Fruit fly (Drosophila melanogaster) whole organism, embryonic: Measurements from ENCODE around the gene gfzf.

Source experiments
- ATbp ChIP-seq: fragments of 200-800 bp; sonication (Bioruptor generic); optimal IDR thresholded peaks from 2 replicates; lab custom pipeline; 2017; ENCODE audit warnings: missing biosample characterization, mild to moderate bottlenecking, missing genetic modification characterization, missing genetic modification reagents
- CG10274 ChIP-seq: fragments of 200-800 bp; sonication (Bioruptor generic); optimal IDR thresholded peaks from 3 replicates; lab custom pipeline; 2017; ENCODE audit warnings: missing biosample characterization, mild to moderate bottlenecking, missing genetic modification characterization
- CG11398 ChIP-seq: fragments of 200-800 bp; sonication (Bioruptor generic); optimal IDR thresholded peaks from 2 replicates; lab custom pipeline; 2016; ENCODE audit warnings: missing biosample characterization, missing genetic modification characterization
- CG11695 ChIP-seq: fragments of 200-800 bp; sonication (Bioruptor generic); IDR thresholded peaks from 3 replicates; pipeline ENCODE4 v1.3.6; 2022; ENCODE audit warnings: missing biosample characterization, missing genetic modification characterization
- CG11723 ChIP-seq: fragments of 200-800 bp; sonication (Bioruptor generic); optimal IDR thresholded peaks from 2 replicates; lab custom pipeline; 2017; ENCODE audit warnings: missing biosample characterization, mild to moderate bottlenecking, missing genetic modification characterization
- CG12299 ChIP-seq: fragments of 200-800 bp; sonication (Bioruptor generic); optimal IDR thresholded peaks from 2 replicates; lab custom pipeline; 2018; ENCODE audit warnings: missing biosample characterization, mild to moderate bottlenecking, missing genetic modification characterization
- CG16863 ChIP-seq: fragments of 200-800 bp; sonication (Bioruptor generic); optimal IDR thresholded peaks from 3 replicates; lab custom pipeline; 2016; ENCODE audit warnings: missing biosample characterization, missing genetic modification characterization
- CG18599 ChIP-seq: fragments of 200-800 bp; sonication (Bioruptor generic); optimal IDR thresholded peaks from 3 replicates; lab custom pipeline; 2017; ENCODE audit warnings: missing biosample characterization, missing genetic modification characterization, mild to moderate bottlenecking, moderate library complexity, missing genetic modification reagents
- CG18619 ChIP-seq: fragments of 200-800 bp; sonication (Bioruptor generic); optimal IDR thresholded peaks from 3 replicates; lab custom pipeline; 2017; ENCODE audit warnings: missing biosample characterization, mild to moderate bottlenecking, missing genetic modification characterization
- CG2120 ChIP-seq: fragments of 200-800 bp; sonication (Bioruptor generic); optimal IDR thresholded peaks from 3 replicates; lab custom pipeline; 2016; ENCODE audit warnings: missing biosample characterization, missing genetic modification characterization
- CG2712 ChIP-seq: fragments of 200-800 bp; optimal IDR thresholded peaks from 3 replicates; lab custom pipeline; 2019; ENCODE audit warnings: missing biosample characterization, mild to moderate bottlenecking, missing genetic modification characterization, moderate library complexity
- CG3065 ChIP-seq: fragments of 200-800 bp; sonication (Bioruptor generic); optimal IDR thresholded peaks from 2 replicates; lab custom pipeline; 2016; ENCODE audit warnings: missing biosample characterization, missing genetic modification characterization
- CG3281 ChIP-seq: fragments of 200-800 bp; sonication (Bioruptor generic); optimal IDR thresholded peaks from 3 replicates; lab custom pipeline; 2017; ENCODE audit warnings: missing biosample characterization, mild to moderate bottlenecking, missing genetic modification characterization
- CG6254 ChIP-seq: fragments of 200-800 bp; sonication (Bioruptor generic); optimal IDR thresholded peaks from 3 replicates; lab custom pipeline; 2017; ENCODE audit warnings: mild to moderate bottlenecking, missing biosample characterization, missing genetic modification reagents, missing genetic modification characterization
- CG7745 ChIP-seq: fragments of 200-800 bp; sonication (Bioruptor generic); optimal IDR thresholded peaks from 2 replicates; lab custom pipeline; 2018; ENCODE audit warnings: missing biosample characterization, mild to moderate bottlenecking, missing genetic modification characterization, moderate library complexity
- CG7786 ChIP-seq: fragments of 200-800 bp; sonication (Bioruptor generic); optimal IDR thresholded peaks from 2 replicates; lab custom pipeline; 2016; ENCODE audit warnings: missing biosample characterization, missing genetic modification characterization
- CG9437 ChIP-seq: fragments of 200-800 bp; sonication (Bioruptor generic); optimal IDR thresholded peaks from 2 replicates; lab custom pipeline; 2018; ENCODE audit warnings: missing biosample characterization, mild to moderate bottlenecking, missing genetic modification characterization
- D19A ChIP-seq: fragments of 200-800 bp; optimal IDR thresholded peaks from 3 replicates; lab custom pipeline; 2019; ENCODE audit warnings: missing biosample characterization, mild to moderate bottlenecking, missing genetic modification characterization, moderate library complexity
- Dip2 ChIP-seq: fragments of 200-800 bp; sonication (Bioruptor generic); IDR thresholded peaks from 2 replicates; pipeline ENCODE4 v1.3.6; 2022; ENCODE audit warnings: missing biosample characterization, missing genetic modification characterization
- Elba2 ChIP-seq: fragments of 200-800 bp; sonication (Bioruptor generic); optimal IDR thresholded peaks from 3 replicates; lab custom pipeline; 2016; ENCODE audit warnings: missing biosample characterization, missing genetic modification characterization
- Hr51 ChIP-seq, 2 experiments: fragments of 200-800 bp; sonication (Bioruptor generic); optimal IDR thresholded peaks; 2 replicates in 1 of 2; 3 replicates in 1 of 2; lab custom pipeline; 2016 to 2018; ENCODE audit warnings: missing biosample characterization in 2 of 2, missing genetic modification characterization in 2 of 2, mild to moderate bottlenecking in 1 of 2, moderate library complexity in 1 of 2
- MTF-1 ChIP-seq: fragments of 200-800 bp; sonication (Bioruptor generic); optimal IDR thresholded peaks from 2 replicates; lab custom pipeline; 2018; ENCODE audit warnings: missing biosample characterization, mild to moderate bottlenecking, missing genetic modification characterization, borderline replicate concordance
- Med ChIP-seq: fragments of 200-800 bp; sonication (Bioruptor generic); peaks from one replicate; lab custom pipeline; 2016; ENCODE audit warnings: missing biosample characterization, missing genetic modification characterization, mild to moderate bottlenecking, inconsistent platforms, moderate library complexity
- Mes4 ChIP-seq: fragments of 200-800 bp; sonication (Bioruptor generic); optimal IDR thresholded peaks from 2 replicates; lab custom pipeline; 2016; ENCODE audit warnings: missing biosample characterization, missing genetic modification characterization
- bab2 ChIP-seq: fragments of 200-800 bp; sonication (Bioruptor generic); optimal IDR thresholded peaks from 2 replicates; lab custom pipeline; 2016; ENCODE audit warnings: missing biosample characterization, missing genetic modification characterization
- cas ChIP-seq: fragments of 200-800 bp; sonication (Bioruptor generic); IDR thresholded peaks from 2 replicates; pipeline ENCODE4 v1.3.6; 2022; ENCODE audit warnings: missing biosample characterization, missing genetic modification characterization
- fu2 ChIP-seq: fragments of 200-800 bp; sonication (Bioruptor generic); optimal IDR thresholded peaks from 2 replicates; lab custom pipeline; 2016; ENCODE audit warnings: missing biosample characterization, missing genetic modification characterization
- grau ChIP-seq: fragments of 200-800 bp; optimal IDR thresholded peaks from 3 replicates; lab custom pipeline; 2019; ENCODE audit warnings: missing biosample characterization, mild to moderate bottlenecking, missing genetic modification characterization, moderate library complexity
- gsb-n ChIP-seq: fragments of 200-800 bp; sonication (Bioruptor generic); optimal IDR thresholded peaks from 3 replicates; lab custom pipeline; 2018; ENCODE audit warnings: missing biosample characterization, mild to moderate bottlenecking, missing genetic modification characterization
- insv ChIP-seq, 2 experiments: fragments of 200-800 bp; sonication (Bioruptor generic); optimal IDR thresholded peaks; 3 replicates each; lab custom pipeline; 2016 to 2018; ENCODE audit warnings: missing biosample characterization in 2 of 2, missing genetic modification characterization in 2 of 2
- kay ChIP-seq: fragments of 200-800 bp; sonication (Bioruptor generic); optimal IDR thresholded peaks from 2 replicates; lab custom pipeline; 2016; ENCODE audit warnings: missing biosample characterization, missing genetic modification characterization
- kni ChIP-seq: fragments of 200-800 bp; sonication (Bioruptor generic); optimal IDR thresholded peaks from 3 replicates; lab custom pipeline; 2017; ENCODE audit warnings: mild to moderate bottlenecking, missing biosample characterization, missing genetic modification reagents, missing genetic modification characterization
- nmo ChIP-seq: fragments of 200-800 bp; sonication (Bioruptor generic); optimal IDR thresholded peaks from 2 replicates; lab custom pipeline; 2018; ENCODE audit warnings: missing biosample characterization, mild to moderate bottlenecking, missing genetic modification characterization, moderate library complexity
- oc ChIP-seq: fragments of 200-800 bp; sonication (Bioruptor generic); optimal IDR thresholded peaks from 2 replicates; lab custom pipeline; 2018; ENCODE audit warnings: missing biosample characterization, mild to moderate bottlenecking, missing genetic modification characterization, moderate library complexity
- sens ChIP-seq: fragments of 200-800 bp; sonication (Bioruptor generic); peaks from one replicate; lab custom pipeline; 2016; ENCODE audit warnings: missing biosample characterization, missing genetic modification characterization
- shn ChIP-seq: fragments of 200-800 bp; sonication (Bioruptor generic); optimal IDR thresholded peaks from 3 replicates; lab custom pipeline; 2016; ENCODE audit warnings: missing biosample characterization, missing genetic modification characterization
- slou ChIP-seq: fragments of 200-800 bp; sonication (Bioruptor generic); optimal IDR thresholded peaks from 3 replicates; lab custom pipeline; 2016; ENCODE audit warnings: missing biosample characterization, missing genetic modification characterization
- vfl ChIP-seq: fragments of 200-800 bp; sonication (Bioruptor generic); optimal IDR thresholded peaks from 2 replicates; lab custom pipeline; 2016; ENCODE audit warnings: missing biosample characterization, missing genetic modification characterization

gfzf gene

DNA sequence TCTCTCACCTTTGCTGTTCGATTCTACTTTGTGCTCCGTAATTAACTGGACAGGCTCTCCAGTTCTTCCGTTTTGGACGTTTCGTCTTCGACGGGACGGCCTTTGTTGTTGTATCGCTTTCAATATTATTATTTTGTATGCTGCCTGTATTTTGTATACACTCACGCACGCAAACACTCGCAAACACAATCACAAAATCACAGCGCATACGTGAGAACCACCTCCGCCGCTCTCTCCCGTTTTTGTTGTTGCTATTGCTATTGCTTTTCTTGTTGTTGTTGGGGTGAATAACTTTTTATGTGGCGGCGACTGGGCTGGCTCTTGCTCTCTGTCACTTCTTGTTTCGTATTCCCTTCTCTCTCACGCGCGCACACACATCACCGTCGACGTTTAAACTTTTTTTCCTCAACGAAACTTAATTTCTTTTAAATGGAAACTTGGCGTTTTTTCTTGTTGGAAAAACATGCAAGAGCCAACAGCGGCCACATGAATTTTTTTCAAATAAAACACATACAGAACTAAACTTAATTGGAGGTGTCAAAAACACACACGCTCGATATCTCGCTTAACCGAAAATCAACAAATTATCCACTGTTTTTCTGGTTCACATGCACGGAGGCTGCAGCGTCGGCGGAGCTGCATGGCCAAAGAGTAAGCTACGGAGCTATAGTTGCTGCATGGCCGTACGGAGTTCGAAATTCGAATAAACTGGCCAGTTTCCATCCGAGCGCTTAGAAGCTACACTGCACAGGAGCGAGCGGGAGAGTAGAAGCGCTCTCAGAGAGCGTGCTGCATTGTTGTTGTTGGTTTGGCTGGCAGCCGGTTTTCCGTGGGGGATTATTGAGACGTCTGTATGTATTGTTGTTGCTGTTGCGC lies 42.8 kb downstream of the gfzf start (continued):
- TF ChIP-seq Mes4 (GFP tag; lab: Kevin White, UChicago) (peak; percentile 45), cas (no peak), kni (peak; percentile 38), nmo (peak; percentile 26), CG2712 (tag; lab: Kevin White, UChicago) (peak; percentile 15), CG3065 (no peak), slou (no peak), grau (tag; lab: Kevin White, UChicago) (peak; percentile 3), MTF-1 (GFP tag; lab: Kevin White, UChicago) (peak; percentile 27), CG11723 (GFP tag; lab: Kevin White, UChicago) (peak; percentile 3), vfl (GFP tag; lab: Kevin White, UChicago) (peak; percentile 12), CG7745 (no peak), Med (GFP tag; lab: Kevin White, UChicago) (peak; percentile 74), CG2120 (GFP tag; lab: Kevin White, UChicago) (peak; percentile 17), insv (GFP tag; optimal IDR thresholded peaks at IDR 0.05; lab: Kevin White, UChicago) (peak in 1 of 2 experiments; percentile 48), CG18619 (GFP tag; lab: Kevin White, UChicago) (no peak), fu2 (GFP tag; lab: Kevin White, UChicago) (no peak), CG7786 (GFP tag; lab: Kevin White, UChicago) (peak; percentile 33), shn (GFP tag; lab: Kevin White, UChicago) (peak; percentile 9), sens (GFP tag; lab: Kevin White, UChicago) (peak; percentile 80), ATbp (peak; percentile 45), oc (tag; lab: Kevin White, UChicago) (peak; percentile 10), kay (peak; percentile 22), Elba2 (GFP tag; lab: Kevin White, UChicago) (no peak), CG12299 (tag; lab: Kevin White, UChicago) (peak; percentile 49), D19A (tag; lab: Kevin White, UChicago) (peak; percentile 51), CG16863 (GFP tag; lab: Kevin White, UChicago) (no peak), CG11695 (GFP tag; lab: Robert Waterston, UW) (no peak), bab2 (GFP tag; lab: Kevin White, UChicago) (peak; percentile 23), CG9437 (no peak), CG10274 (GFP tag; lab: Kevin White, UChicago) (peak; percentile 88), Dip2 (GFP tag; lab: Robert Waterston, UW) (no peak), CG3281 (GFP tag; lab: Kevin White, UChicago) (peak; percentile 2), CG18599 (peak; percentile 15), CG6254 (GFP tag; lab: Kevin White, UChicago) (peak; percentile 43), Hr51 (GFP tag; optimal IDR thresholded peaks at IDR 0.05; lab: Kevin White, UChicago) (peak in 1 of 2 experiments; percentile 14), CG11398 (GFP tag; lab: Kevin White, UChicago) (peak; percentile 33), gsb-n (tag; lab: Kevin White, UChicago) (no peak)
